Fruit fly (Drosophila melanogaster) whole organism, embryonic: ENCODE data around the gene CG14647.

Source experiments
- Adf1 ChIP-seq: fragments of 200-800 bp; sonication (Bioruptor generic); IDR thresholded peaks from 2 replicates; pipeline ENCODE4 v1.3.6; 2022; ENCODE audit warnings: missing biosample characterization, missing genetic modification characterization
- B-H1 ChIP-seq: fragments of 200-800 bp; sonication (Bioruptor generic); IDR thresholded peaks from 3 replicates; pipeline ENCODE4 v1.3.6; 2022; ENCODE audit warnings: missing biosample characterization, missing genetic modification characterization
- CG10147 ChIP-seq: fragments of 200-800 bp; sonication (Bioruptor generic); optimal IDR thresholded peaks from 2 replicates; lab custom pipeline; 2019; ENCODE audit warnings: missing biosample characterization, mild to moderate bottlenecking, missing genetic modification characterization, moderate library complexity
- CG12071 ChIP-seq: fragments of 200-800 bp; sonication (Bioruptor generic); optimal IDR thresholded peaks from 3 replicates; lab custom pipeline; 2018; ENCODE audit warnings: missing biosample characterization, mild to moderate bottlenecking, missing genetic modification characterization
- CG16815 ChIP-seq: fragments of 200-800 bp; sonication (Bioruptor generic); optimal IDR thresholded peaks from 3 replicates; lab custom pipeline; 2017; ENCODE audit warnings: missing biosample characterization, mild to moderate bottlenecking, missing genetic modification characterization
- CG2712 ChIP-seq: fragments of 200-800 bp; optimal IDR thresholded peaks from 3 replicates; lab custom pipeline; 2019; ENCODE audit warnings: missing biosample characterization, mild to moderate bottlenecking, missing genetic modification characterization, moderate library complexity
- CG32772 ChIP-seq: fragments of 200-800 bp; sonication (Bioruptor generic); IDR thresholded peaks from 2 replicates; pipeline ENCODE4 v1.3.6; 2022; ENCODE audit warnings: missing biosample characterization, missing genetic modification characterization
- CG34224 ChIP-seq: fragments of 200-800 bp; sonication (Bioruptor generic); IDR thresholded peaks from 3 replicates; pipeline ENCODE4 v1.3.6; 2022; ENCODE audit warnings: missing biosample characterization, missing genetic modification characterization; ENCODE audit not compliant: partially characterized antibody
- CG34376 ChIP-seq: fragments of 200-800 bp; sonication (Bioruptor generic); optimal IDR thresholded peaks from 2 replicates; lab custom pipeline; 2018; ENCODE audit warnings: missing biosample characterization, mild to moderate bottlenecking, missing genetic modification characterization
- CG34422 ChIP-seq: fragments of 200-800 bp; sonication (Bioruptor generic); IDR thresholded peaks from 3 replicates; pipeline ENCODE4 v1.3.6; 2022; ENCODE audit warnings: missing biosample characterization, missing genetic modification characterization
- CG4424 ChIP-seq: fragments of 200-800 bp; sonication (Bioruptor generic); optimal IDR thresholded peaks from 3 replicates; lab custom pipeline; 2016; ENCODE audit warnings: missing biosample characterization, missing genetic modification characterization
- CG6254 ChIP-seq: fragments of 200-800 bp; sonication (Bioruptor generic); optimal IDR thresholded peaks from 3 replicates; lab custom pipeline; 2017; ENCODE audit warnings: mild to moderate bottlenecking, missing biosample characterization, missing genetic modification reagents, missing genetic modification characterization
- CG6765 ChIP-seq: fragments of 200-800 bp; sonication (Bioruptor generic); optimal IDR thresholded peaks from 3 replicates; lab custom pipeline; 2017; ENCODE audit warnings: missing biosample characterization, mild to moderate bottlenecking, missing genetic modification characterization
- CG7963 ChIP-seq: fragments of 200-800 bp; sonication (Bioruptor generic); IDR thresholded peaks from 3 replicates; pipeline ENCODE4 v1.3.6; 2022; ENCODE audit warnings: missing biosample characterization, missing genetic modification characterization; ENCODE audit not compliant: partially characterized antibody
- CG8281 ChIP-seq: fragments of 200-800 bp; sonication (Bioruptor generic); optimal IDR thresholded peaks from 2 replicates; lab custom pipeline; 2018; ENCODE audit warnings: missing biosample characterization, mild to moderate bottlenecking, missing genetic modification characterization, moderate library complexity
- Dll ChIP-seq: fragments of 200-800 bp; sonication (Bioruptor generic); IDR thresholded peaks from 4 replicates; pipeline ENCODE4 v1.3.6; 2022; ENCODE audit warnings: missing biosample characterization, missing genetic modification characterization; ENCODE audit not compliant: partially characterized antibody
- ERR ChIP-seq: fragments of 200-800 bp; sonication (Bioruptor generic); optimal IDR thresholded peaks from 2 replicates; lab custom pipeline; 2016; ENCODE audit warnings: missing biosample characterization, missing genetic modification characterization
- Hr39 ChIP-seq: fragments of >200 bp; optimal IDR thresholded peaks from 2 replicates; lab custom pipeline; 2017
- Meics ChIP-seq: fragments of 200-800 bp; sonication (Bioruptor generic); optimal IDR thresholded peaks from 2 replicates; lab custom pipeline; 2017; ENCODE audit warnings: missing biosample characterization, mild to moderate bottlenecking, missing genetic modification characterization
- Neu2 ChIP-seq: fragments of 200-800 bp; sonication (Bioruptor generic); optimal IDR thresholded peaks from 3 replicates; lab custom pipeline; 2016; ENCODE audit warnings: missing biosample characterization, missing genetic modification characterization, borderline replicate concordance
- Nf-YA ChIP-seq: fragments of 200-800 bp; sonication (Bioruptor generic); IDR thresholded peaks from 2 replicates; pipeline ENCODE4 v1.3.6; 2022; ENCODE audit warnings: missing biosample characterization, missing genetic modification characterization
- Sin3A ChIP-seq: fragments of >200 bp; optimal IDR thresholded peaks from 2 replicates; lab custom pipeline; 2018
- Xbp1 ChIP-seq: fragments of 200-800 bp; sonication (Bioruptor generic); optimal IDR thresholded peaks from 3 replicates; lab custom pipeline; 2016; ENCODE audit warnings: missing biosample characterization, mild to moderate bottlenecking, missing genetic modification characterization
- ase ChIP-seq: fragments of 200-800 bp; sonication (Bioruptor generic); IDR thresholded peaks from 3 replicates; pipeline ENCODE4 v1.3.6; 2022; ENCODE audit warnings: missing biosample characterization, missing genetic modification characterization
- ash1 ChIP-seq: fragments of 200-800 bp; sonication (Bioruptor generic); optimal IDR thresholded peaks from 2 replicates; lab custom pipeline; 2018; ENCODE audit warnings: missing biosample characterization, mild to moderate bottlenecking, missing genetic modification characterization
- ato ChIP-seq: fragments of 200-800 bp; sonication (Bioruptor generic); IDR thresholded peaks from 2 replicates; pipeline ENCODE4 v1.3.6; 2022; ENCODE audit warnings: missing biosample characterization, missing genetic modification characterization; ENCODE audit not compliant: partially characterized antibody
- bcd ChIP-seq: fragments of 200-800 bp; sonication (Bioruptor generic); optimal IDR thresholded peaks from 2 replicates; lab custom pipeline; 2017; ENCODE audit warnings: missing biosample characterization, mild to moderate bottlenecking, missing genetic modification characterization
- bowl ChIP-seq: fragments of 200-800 bp; sonication (Bioruptor generic); IDR thresholded peaks from 2 replicates; pipeline ENCODE4 v1.3.6; 2022; ENCODE audit warnings: missing biosample characterization, missing genetic modification characterization
- crol ChIP-seq: fragments of 200-800 bp; sonication (Bioruptor generic); IDR thresholded peaks from 2 replicates; pipeline ENCODE4 v1.3.6; 2022; ENCODE audit warnings: missing biosample characterization, missing genetic modification characterization
- cwo ChIP-seq: fragments of 200-800 bp; sonication (Bioruptor generic); optimal IDR thresholded peaks from 3 replicates; lab custom pipeline; 2017; ENCODE audit warnings: missing biosample characterization, missing genetic modification characterization, mild to moderate bottlenecking, moderate library complexity, missing genetic modification reagents
- ewg ChIP-seq: fragments of 200-800 bp; sonication (Bioruptor generic); optimal IDR thresholded peaks from 3 replicates; lab custom pipeline; 2017; ENCODE audit warnings: mild to moderate bottlenecking, missing biosample characterization, missing genetic modification reagents, missing genetic modification characterization
- ftz-f1 ChIP-seq: fragments of 200-800 bp; sonication (Bioruptor generic); optimal IDR thresholded peaks from 2 replicates; lab custom pipeline; 2016; ENCODE audit warnings: missing biosample characterization, missing genetic modification characterization
- grau ChIP-seq: fragments of 200-800 bp; optimal IDR thresholded peaks from 3 replicates; lab custom pipeline; 2019; ENCODE audit warnings: missing biosample characterization, mild to moderate bottlenecking, missing genetic modification characterization, moderate library complexity
- grn ChIP-seq: fragments of 200-800 bp; sonication (Bioruptor generic); optimal IDR thresholded peaks from 3 replicates; lab custom pipeline; 2017; ENCODE audit warnings: missing biosample characterization, missing genetic modification characterization
- hkb ChIP-seq, 2 experiments: fragments of 200-800 bp in 1 of 2; fragments of >200 bp in 1 of 2; sonication (Bioruptor generic) in 1 of 2; IDR thresholded peaks in 1 of 2; optimal IDR thresholded peaks in 1 of 2; 2 replicates each; pipeline versions ENCODE4 v1.3.6 to Lab custom; 2017 to 2022; ENCODE audit warnings: missing biosample characterization in 1 of 2, missing genetic modification characterization in 1 of 2
- insv ChIP-seq, 2 experiments: fragments of 200-800 bp; sonication (Bioruptor generic); optimal IDR thresholded peaks; 3 replicates each; lab custom pipeline; 2016 to 2018; ENCODE audit warnings: missing biosample characterization in 2 of 2, missing genetic modification characterization in 2 of 2
- lilli ChIP-seq: fragments of 200-800 bp; sonication (Bioruptor generic); optimal IDR thresholded peaks from 3 replicates; lab custom pipeline; 2016; ENCODE audit warnings: missing biosample characterization, missing genetic modification characterization
- maf-S ChIP-seq: fragments of 200-800 bp; sonication (Bioruptor generic); optimal IDR thresholded peaks from 2 replicates; lab custom pipeline; 2016; ENCODE audit warnings: missing biosample characterization, missing genetic modification characterization
- nerfin-2 ChIP-seq: fragments of 200-800 bp; sonication (Bioruptor generic); IDR thresholded peaks from 2 replicates; pipeline ENCODE4 v1.3.6; 2022; ENCODE audit warnings: missing biosample characterization, missing genetic modification characterization; ENCODE audit not compliant: partially characterized antibody
- odd ChIP-seq: fragments of 200-800 bp; sonication (Bioruptor generic); optimal IDR thresholded peaks from 2 replicates; lab custom pipeline; 2017; ENCODE audit warnings: missing biosample characterization, mild to moderate bottlenecking, missing genetic modification characterization
- run ChIP-seq: fragments of 200-800 bp; sonication (Bioruptor generic); optimal IDR thresholded peaks from 3 replicates; lab custom pipeline; 2018; ENCODE audit warnings: missing biosample characterization, mild to moderate bottlenecking, missing genetic modification characterization
- scrt ChIP-seq: fragments of 200-800 bp; sonication (Bioruptor generic); optimal IDR thresholded peaks from 2 replicates; lab custom pipeline; 2018; ENCODE audit warnings: missing biosample characterization, mild to moderate bottlenecking, missing genetic modification characterization, moderate library complexity
- sens-2 ChIP-seq: fragments of 200-800 bp; sonication (Bioruptor generic); IDR thresholded peaks from 2 replicates; pipeline ENCODE4 v1.3.6; 2022; ENCODE audit warnings: missing biosample characterization, missing genetic modification characterization
- sim ChIP-seq: fragments of 200-800 bp; sonication (Bioruptor generic); IDR thresholded peaks from 2 replicates; pipeline ENCODE4 v1.3.6; 2022; ENCODE audit warnings: missing biosample characterization, missing genetic modification characterization
- slbo ChIP-seq: fragments of 200-800 bp; sonication (Bioruptor generic); IDR thresholded peaks from 2 replicates; pipeline ENCODE4 v1.3.6; 2022; ENCODE audit warnings: missing biosample characterization, missing genetic modification characterization
- ssp ChIP-seq: fragments of 200-800 bp; sonication (Bioruptor generic); IDR thresholded peaks from 2 replicates; pipeline ENCODE4 v1.3.6; 2022; ENCODE audit warnings: missing biosample characterization, missing genetic modification characterization
- toy ChIP-seq: fragments of 200-800 bp; sonication (Bioruptor generic); IDR thresholded peaks from 2 replicates; pipeline ENCODE4 v1.3.6; 2022; ENCODE audit warnings: missing biosample characterization, missing genetic modification characterization
- usp ChIP-seq: fragments of >200 bp; optimal IDR thresholded peaks from 2 replicates; lab custom pipeline; 2017; ENCODE audit warnings: missing biosample characterization, missing genetic modification characterization
- yki ChIP-seq: fragments of >200 bp; optimal IDR thresholded peaks from 3 replicates; lab custom pipeline; 2018
- z ChIP-seq: fragments of 200-800 bp; sonication (Bioruptor generic); IDR thresholded peaks from 3 replicates; pipeline ENCODE4 v1.3.6; 2022; ENCODE audit warnings: missing biosample characterization, missing genetic modification characterization
- zen2 ChIP-seq: fragments of 200-800 bp; sonication (Bioruptor generic); IDR thresholded peaks from 3 replicates; pipeline ENCODE4 v1.3.6; 2022; ENCODE audit warnings: missing biosample characterization, missing genetic modification characterization; ENCODE audit not compliant: partially characterized antibody

The CG14647 gene

DNA sequence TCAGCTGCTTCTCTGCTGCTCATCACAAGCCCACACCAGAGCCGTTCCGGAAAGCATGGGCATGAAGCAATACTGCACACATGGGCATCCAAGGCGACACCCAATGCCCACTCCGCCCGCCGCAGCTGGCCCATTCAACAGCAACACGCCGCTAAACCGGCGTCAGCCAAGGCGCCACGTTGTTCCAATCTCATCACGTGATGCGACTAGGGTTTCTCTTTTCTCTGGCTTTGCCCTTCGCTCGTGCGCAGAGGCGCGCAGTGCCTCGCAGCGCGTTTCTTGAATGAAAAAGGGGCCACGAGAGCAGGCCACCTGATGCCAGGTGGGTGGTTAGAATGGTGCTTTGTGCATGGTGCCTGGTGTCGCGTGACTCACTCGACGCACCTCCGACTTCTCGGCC is 48.9 kb downstream of the CG14647 start:
- TF ChIP-seq cwo (GFP tag; lab: Kevin White, UChicago) (peak; percentile 91), grau (no peak), CG34224 (GFP tag; lab: Robert Waterston, UW) (0 out of 3 replicates have a peak, but pooled peaks have one; percentile 23), CG16815 (GFP tag; lab: Kevin White, UChicago) (no peak), slbo (GFP tag; lab: Robert Waterston, UW) (no peak), ftz-f1 (GFP tag; lab: Kevin White, UChicago) (peak; percentile 7), Nf-YA (GFP tag; lab: Robert Waterston, UW) (no peak), CG6765 (GFP tag; lab: Kevin White, UChicago) (no peak), CG6254 (GFP tag; lab: Kevin White, UChicago) (no peak), Xbp1 (GFP tag; lab: Kevin White, UChicago) (no peak), CG34422 (GFP tag; lab: Robert Waterston, UW) (peak; percentile 48; the same call in 1 of the 3 replicates), yki (lab: Kevin White, UChicago) (no peak), hkb (optimal IDR thresholded peaks at IDR 0.05; lab: Kevin White, UChicago) (no peak), hkb (GFP tag; IDR thresholded peaks at IDR 0.05; lab: Robert Waterston, UW) (peak; percentile 27; the same call in 1 of the 2 replicates), Hr39 (no peak), sens-2 (GFP tag; lab: Robert Waterston, UW) (no peak), crol (GFP tag; lab: Robert Waterston, UW) (0 out of 2 replicates have a peak, but pooled peaks have one; percentile 20), maf-S (GFP tag; lab: Kevin White, UChicago) (no peak), grn (GFP tag; lab: Kevin White, UChicago) (no peak), ato (GFP tag; lab: Robert Waterston, UW) (no peak), z (GFP tag; lab: Robert Waterston, UW) (0 out of 3 replicates have a peak, but pooled peaks have one; percentile 11), scrt (GFP tag; lab: Kevin White, UChicago) (peak; percentile 56), CG12071 (GFP tag; lab: Kevin White, UChicago) (no peak), zen2 (GFP tag; lab: Robert Waterston, UW) (peak; percentile 57; the same call in 1 of the 3 replicates), CG32772 (GFP tag; lab: Robert Waterston, UW) (no peak), Neu2 (GFP tag; lab: Kevin White, UChicago) (no peak), CG7963 (GFP tag; lab: Robert Waterston, UW) (no peak), Adf1 (GFP tag; lab: Robert Waterston, UW) (peak; percentile 33; the same call in 1 of the 2 replicates), ssp (no peak), Sin3A (lab: Kevin White, UChicago) (no peak), odd (GFP tag; lab: Kevin White, UChicago) (no peak), CG10147 (GFP tag; lab: Kevin White, UChicago) (no peak), ERR (no peak), Meics (GFP tag; lab: Kevin White, UChicago) (no peak), ash1 (GFP tag; lab: Kevin White, UChicago) (no peak), B-H1 (GFP tag; lab: Robert Waterston, UW) (no peak), CG4424 (no peak), Dll (GFP tag; lab: Robert Waterston, UW) (0 out of 4 replicates have a peak, but pooled peaks have one; percentile 28), usp (GFP tag; lab: Kevin White, UChicago) (no peak), ewg (GFP tag; lab: Kevin White, UChicago) (peak; percentile 3), lilli (GFP tag; lab: Kevin White, UChicago) (no peak), CG34376 (GFP tag; lab: Kevin White, UChicago) (no peak), CG8281 (tag; lab: Kevin White, UChicago) (no peak), bcd (GFP tag; lab: Kevin White, UChicago) (no peak), CG2712 (tag; lab: Kevin White, UChicago) (no peak), sim (GFP tag; lab: Robert Waterston, UW) (0 out of 2 replicates have a peak, but pooled peaks have one; percentile 25), bowl (GFP tag; lab: Robert Waterston, UW) (no peak), ase (no peak), insv (GFP tag; optimal IDR thresholded peaks at IDR 0.05; lab: Kevin White, UChicago) (no peak), toy (no peak), nerfin-2 (GFP tag; lab: Robert Waterston, UW) (no peak), run (tag; lab: Kevin White, UChicago) (no peak)
